Worm (Caenorhabditis elegans): ENCODE data around the gene sup-26.

Gene sup-26

DNA sequence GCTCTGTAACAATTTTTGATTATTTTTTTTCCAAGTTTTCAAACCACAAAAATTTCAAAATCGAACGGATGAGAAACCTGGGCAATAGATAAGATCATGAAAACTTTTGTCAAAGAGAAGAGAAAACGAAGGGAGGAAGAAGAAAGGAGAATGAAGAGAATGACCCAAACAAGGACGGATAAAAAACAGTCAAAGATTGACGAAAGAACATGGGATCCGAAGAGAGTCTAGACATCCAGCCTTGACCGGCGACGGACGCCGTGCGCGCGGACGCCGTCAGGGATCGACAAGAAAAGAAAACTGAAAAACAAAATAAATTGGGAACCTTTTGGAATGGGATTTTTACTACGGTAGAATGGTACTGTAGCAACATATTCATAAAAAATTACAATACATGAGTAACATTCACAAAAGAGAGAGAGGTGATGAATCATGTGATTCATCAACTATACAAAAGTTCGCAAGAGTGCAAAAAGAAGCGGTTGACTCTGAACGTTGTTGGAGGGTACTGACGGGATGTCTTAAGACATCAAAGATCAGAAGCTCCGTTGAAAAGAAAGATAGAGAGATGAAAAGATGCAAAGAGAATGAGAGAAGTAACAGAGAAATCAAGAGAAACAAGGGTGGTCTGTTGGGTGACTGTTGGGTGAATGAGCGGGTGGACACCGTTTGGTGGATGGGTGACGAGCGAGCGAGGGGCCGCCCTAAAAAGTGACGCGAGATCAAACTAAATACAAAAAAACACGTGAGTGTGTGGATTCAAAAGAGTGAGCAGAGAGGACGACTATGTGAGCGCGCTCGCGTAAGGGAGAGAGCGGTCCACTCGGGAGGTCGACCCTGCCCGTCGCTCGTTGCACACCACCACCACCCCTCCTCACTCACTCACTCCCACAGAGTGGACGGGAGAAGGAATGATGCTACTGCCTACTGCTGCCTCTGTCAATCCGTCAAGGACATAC lies at the start of gene sup-26 (continued):
- TF ChIP-seq odd-2 (tag; optimal IDR thresholded peaks at IDR 0.05) (no peak), ceh-48 (tag; optimal IDR thresholded peaks at IDR 0.05) (no peak), pax-1 (tag; optimal IDR thresholded peaks at IDR 0.05) (no peak), T23F11.4 (GFP tag; optimal IDR thresholded peaks at IDR 0.05) (no peak), ceh-9 (tag; optimal IDR thresholded peaks at IDR 0.05) (no peak), unc-86 (tag; optimal IDR thresholded peaks at IDR 0.05) (no peak), F13H6.1 (tag; optimal IDR thresholded peaks at IDR 0.05) (no peak), pat-9 (tag; optimal IDR thresholded peaks at IDR 0.05) (no peak), dmd-4 (tag; optimal IDR thresholded peaks at IDR 0.05; ENCODE audit: borderline replicate concordance) (no peak), ceh-14 (tag; optimal IDR thresholded peaks at IDR 0.05) (no peak), ama-1 (optimal IDR thresholded peaks at IDR 0.05) (no peak), ceh-2 (tag; optimal IDR thresholded peaks at IDR 0.05) (peak; percentile 28), gmeb-2 (tag; optimal IDR thresholded peaks at IDR 0.05) (no peak), ceh-19 (GFP tag; optimal IDR thresholded peaks at IDR 0.05) (no peak), pqm-1 (tag; optimal IDR thresholded peaks at IDR 0.05) (peak; percentile 7), hlh-30 (tag; optimal IDR thresholded peaks at IDR 0.05; ENCODE audit: insufficient read depth) (peak; percentile 84), dve-1 (tag; optimal IDR thresholded peaks at IDR 0.05) (no peak), ceh-34 (tag; optimal IDR thresholded peaks at IDR 0.05) (peak; percentile 73)

ce11 chrIII:4328208-4328987 lies 48.4 kb upstream of the sup-26 start:
- no peak for TF ChIP-seq ets-4 (tag; optimal IDR thresholded peaks at IDR 0.05)
- no peak for TF ChIP-seq odd-2 (tag; optimal IDR thresholded peaks at IDR 0.05)
- TF ChIP-seq fkh-10 (GFP tag; optimal IDR thresholded peaks at IDR 0.05), result no peak
- TF ChIP-seq K09A11.1 (tag; optimal IDR thresholded peaks at IDR 0.05; ENCODE audit: insufficient read depth), result no peak
- no peak for TF ChIP-seq pax-1 (tag; optimal IDR thresholded peaks at IDR 0.05)
- TF ChIP-seq nfya-1 (tag; optimal IDR thresholded peaks at IDR 0.05), result peak; percentile 83
- no peak for TF ChIP-seq sdc-2 (tag; optimal IDR thresholded peaks at IDR 0.05)

DNA sequence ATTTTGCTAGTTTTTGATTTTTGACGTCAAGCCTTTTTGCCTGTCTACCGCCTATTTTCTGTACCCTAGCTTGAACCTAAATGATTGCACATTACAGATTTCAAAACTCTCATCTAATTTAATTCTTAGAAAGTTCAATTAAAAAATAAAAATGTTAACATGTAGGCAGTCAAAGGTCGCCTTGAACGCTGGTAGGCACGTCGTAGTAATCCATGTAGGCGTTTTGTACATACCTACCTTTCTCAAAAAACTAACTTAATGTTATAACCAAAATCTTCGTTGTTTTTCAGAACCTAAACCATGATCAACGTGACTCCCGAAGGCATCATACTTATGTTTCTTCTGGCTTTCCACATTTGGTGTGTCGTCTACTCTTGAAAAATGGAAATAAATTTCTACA lies 43.8 kb upstream of the sup-26 start, which contains the start of gene H38K22.9:
Gene H38K22.9 (plus strand): TSS at position 301 of the 400 bp plus-strand sequence.
- TF ChIP-seq ceh-6 (GFP tag; optimal IDR thresholded peaks at IDR 0.05), result no peak
- no peak for TF ChIP-seq C38D4.7 (GFP tag; optimal IDR thresholded peaks at IDR 0.05)
- TF ChIP-seq ceh-18 (tag; optimal IDR thresholded peaks at IDR 0.05), result no peak
- TF ChIP-seq ceh-48 (tag; optimal IDR thresholded peaks at IDR 0.05), result no peak
- TF ChIP-seq tbx-2 (tag; optimal IDR thresholded peaks at IDR 0.05), result no peak
- TF ChIP-seq elt-4 (tag; optimal IDR thresholded peaks at IDR 0.05), result no peak
- TF ChIP-seq pha-4 (tag; optimal IDR thresholded peaks at IDR 0.05), result no peak
- TF ChIP-seq hlh-13 (GFP tag; optimal IDR thresholded peaks at IDR 0.05), result no peak
- no peak for TF ChIP-seq fkh-10 (GFP tag; optimal IDR thresholded peaks at IDR 0.05)
- no peak for TF ChIP-seq syd-9 (tag; optimal IDR thresholded peaks at IDR 0.05)
- no peak for TF ChIP-seq ztf-16 (tag; optimal IDR thresholded peaks at IDR 0.05)
- no peak for TF ChIP-seq fax-1 (tag; optimal IDR thresholded peaks at IDR 0.05)
- TF ChIP-seq che-1 (tag; optimal IDR thresholded peaks at IDR 0.05), result no peak
- no peak for TF ChIP-seq hlh-8 (tag; optimal IDR thresholded peaks at IDR 0.05)
- TF ChIP-seq odd-2 (tag; optimal IDR thresholded peaks at IDR 0.05), result no peak
- TF ChIP-seq nhr-11 (tag; optimal IDR thresholded peaks at IDR 0.05), result no peak
- no peak for TF ChIP-seq ceh-34 (tag; optimal IDR thresholded peaks at IDR 0.05)
- no peak for TF ChIP-seq elt-2 (tag; optimal IDR thresholded peaks at IDR 0.05)

Measured in whole organism, late embryonic.